Worm (Caenorhabditis elegans): ENCODE measurements around the gene F11D11.22.
"Not testable (repeated sequence)": the region's sequence is repeated elsewhere in the genome, so short reads cannot be mapped to it uniquely, and the experiment has no call there.

The F11D11.22 gene

DNA sequence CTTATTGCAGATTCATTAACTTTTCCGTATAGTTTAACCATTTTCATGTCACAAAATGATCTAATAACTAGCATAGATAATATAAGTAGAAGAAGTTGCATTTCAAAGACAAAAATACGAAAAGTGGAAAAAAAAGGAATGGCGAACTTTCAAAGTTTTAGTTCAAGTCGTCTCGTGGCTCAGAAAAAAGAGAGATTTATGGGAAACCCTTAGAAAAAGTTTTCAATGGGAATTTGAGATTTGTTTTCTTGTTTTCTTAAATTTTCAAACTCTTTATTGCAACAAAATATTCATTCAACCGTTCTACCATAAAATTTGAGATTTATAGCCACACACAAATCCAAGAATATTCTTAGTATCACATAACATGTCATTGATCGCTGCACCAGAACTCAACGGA is 20.0 kb upstream of the F11D11.22 start, which contains the start of gene clec-250:
clec-250 (minus strand) TSS at position 101 of the 400 bp plus-strand sequence.
- no peak for TF ChIP-seq ceh-30 (tag; optimal IDR thresholded peaks at IDR 0.05)
- no peak for TF ChIP-seq zip-5 (tag; optimal IDR thresholded peaks at IDR 0.05)
- no peak for TF ChIP-seq fax-1 (tag; optimal IDR thresholded peaks at IDR 0.05)
- TF ChIP-seq elt-2 (tag; optimal IDR thresholded peaks at IDR 0.05), result no peak
- no peak for TF ChIP-seq odd-2 (tag; optimal IDR thresholded peaks at IDR 0.05)
- no peak for TF ChIP-seq ceh-45 (GFP tag; IDR thresholded peaks at IDR 0.05)

DNA sequence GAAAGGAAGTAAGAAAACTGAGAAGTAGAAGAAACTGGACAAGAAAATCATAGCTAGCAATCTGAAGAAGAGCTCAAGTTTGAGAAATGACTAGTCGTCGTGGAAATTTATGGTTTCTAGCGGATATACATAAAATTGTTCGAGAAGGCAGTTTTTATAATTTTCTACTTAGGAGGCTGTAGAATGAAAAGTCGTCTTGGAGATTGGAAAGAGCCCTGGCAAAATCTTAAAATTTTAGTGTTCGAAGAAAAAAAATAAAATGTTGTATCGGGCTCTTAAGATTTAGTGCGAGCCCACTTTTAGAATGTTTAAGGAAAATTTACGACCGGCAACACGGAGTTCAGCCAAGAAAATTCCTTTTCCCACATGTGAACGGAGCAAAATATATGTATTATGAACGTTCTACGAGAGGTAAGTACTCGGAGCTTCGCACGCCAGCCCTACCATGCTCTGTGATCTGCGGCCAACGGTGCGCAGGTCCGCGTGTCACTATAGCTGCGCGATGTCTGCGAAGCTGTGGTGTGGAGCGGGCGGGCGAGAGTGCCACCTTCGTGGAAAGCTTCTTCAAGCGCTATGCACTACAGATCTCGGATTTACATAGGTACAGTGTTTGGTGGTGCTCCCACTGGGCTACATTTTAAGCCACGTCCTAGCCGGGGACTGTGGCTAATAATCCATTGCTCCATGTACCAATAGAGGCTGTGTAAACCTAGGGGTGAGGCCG is 15.0 kb upstream of the F11D11.22 start, which contains the start of gene clec-251:
clec-251 (minus strand) TSS at position 51 of the 724 bp plus-strand sequence.
- TF ChIP-seq fkh-10 (GFP tag; optimal IDR thresholded peaks at IDR 0.05), result no peak
- TF ChIP-seq unc-86 (tag; optimal IDR thresholded peaks at IDR 0.05), result no peak
- no peak for TF ChIP-seq hlh-30 (tag; optimal IDR thresholded peaks at IDR 0.05; ENCODE audit: insufficient read depth)
- TF ChIP-seq C08G9.2 (tag; optimal IDR thresholded peaks at IDR 0.05), result no peak

ce11 chrV:18748726-18749125 is 13.4 kb upstream of the F11D11.22 start, which contains the start of gene clec-252:
Gene clec-252, minus strand, starts transcription at chrV:18748826.
- no peak for TF ChIP-seq pha-4 (tag; optimal IDR thresholded peaks at IDR 0.05)
- TF ChIP-seq hlh-8 (tag; optimal IDR thresholded peaks at IDR 0.05), result no peak
- TF ChIP-seq ceh-19 (GFP tag; optimal IDR thresholded peaks at IDR 0.05), result no peak
- no peak for TF ChIP-seq syd-9 (tag; optimal IDR thresholded peaks at IDR 0.05)
- TF ChIP-seq ceh-6 (GFP tag; optimal IDR thresholded peaks at IDR 0.05), result no peak
- no peak for TF ChIP-seq ceh-18 (tag; optimal IDR thresholded peaks at IDR 0.05)
- TF ChIP-seq sox-4 (tag; optimal IDR thresholded peaks at IDR 0.05), result no peak
- TF ChIP-seq fkh-6 (tag; optimal IDR thresholded peaks at IDR 0.05), result no peak
- TF ChIP-seq hlh-30 (tag; optimal IDR thresholded peaks at IDR 0.05; ENCODE audit: insufficient read depth), result no peak
- TF ChIP-seq dve-1 (tag; optimal IDR thresholded peaks at IDR 0.05), result no peak

ce11 chrV:18750445-18750844 is 11.7 kb upstream of the F11D11.22 start, which contains the start of the genes F11D11.21 and F11D11.12:
Gene F11D11.21, minus strand, starts transcription at chrV:18750545.
Gene F11D11.12, minus strand, starts transcription at chrV:18750682.
- TF ChIP-seq madf-2 (tag; optimal IDR thresholded peaks at IDR 0.05), result no peak
- no peak for TF ChIP-seq ceh-18 (tag; optimal IDR thresholded peaks at IDR 0.05)
- TF ChIP-seq unc-3 (GFP tag; conservative IDR thresholded peaks at IDR 0.05), result no peak
- no peak for TF ChIP-seq unc-3 (tag; optimal IDR thresholded peaks at IDR 0.05)
- no peak for TF ChIP-seq F13H6.1 (tag; optimal IDR thresholded peaks at IDR 0.05)
- no peak for TF ChIP-seq pat-9 (tag; optimal IDR thresholded peaks at IDR 0.05)
- TF ChIP-seq hlh-13 (GFP tag; optimal IDR thresholded peaks at IDR 0.05), result no peak
- no peak for TF ChIP-seq ceh-24 (tag; optimal IDR thresholded peaks at IDR 0.05)
- TF ChIP-seq sox-4 (tag; optimal IDR thresholded peaks at IDR 0.05), result no peak
- TF ChIP-seq T23F11.4 (GFP tag; optimal IDR thresholded peaks at IDR 0.05), result no peak
- TF ChIP-seq Y22D7AL.16 (tag; optimal IDR thresholded peaks at IDR 0.05), result no peak
- TF ChIP-seq nhr-232 (tag; optimal IDR thresholded peaks at IDR 0.05), result no peak

DNA sequence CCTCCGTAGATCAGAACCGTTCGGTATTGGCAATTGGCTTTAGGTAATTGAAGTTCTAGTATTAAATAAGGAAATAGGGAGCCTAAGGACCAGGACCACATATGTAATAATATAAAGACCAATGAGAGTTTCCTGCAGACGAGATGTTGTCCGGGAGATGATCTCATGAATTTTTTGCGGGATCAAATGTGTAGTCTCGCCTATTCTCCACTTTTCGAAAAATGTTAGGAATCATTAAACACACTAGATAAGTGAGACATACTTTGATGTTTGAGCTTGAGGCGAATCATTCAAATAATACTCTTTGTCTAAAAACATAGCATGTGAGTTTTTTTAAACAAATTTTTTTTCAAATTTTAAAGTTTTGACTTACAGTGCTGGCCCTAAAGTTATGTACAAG is 9.1 kb upstream of the F11D11.22 start, which contains the start of gene F11D11.6:
F11D11.6 (minus strand) TSS at position 101 of the 400 bp plus-strand sequence.
- TF ChIP-seq ztf-16 (tag; optimal IDR thresholded peaks at IDR 0.05) (no peak), fkh-10 (GFP tag; optimal IDR thresholded peaks at IDR 0.05) (no peak), hlh-30 (tag; optimal IDR thresholded peaks at IDR 0.05; ENCODE audit: insufficient read depth) (no peak), dve-1 (tag; optimal IDR thresholded peaks at IDR 0.05) (no peak), unc-42 (tag; optimal IDR thresholded peaks at IDR 0.05) (no peak)

DNA sequence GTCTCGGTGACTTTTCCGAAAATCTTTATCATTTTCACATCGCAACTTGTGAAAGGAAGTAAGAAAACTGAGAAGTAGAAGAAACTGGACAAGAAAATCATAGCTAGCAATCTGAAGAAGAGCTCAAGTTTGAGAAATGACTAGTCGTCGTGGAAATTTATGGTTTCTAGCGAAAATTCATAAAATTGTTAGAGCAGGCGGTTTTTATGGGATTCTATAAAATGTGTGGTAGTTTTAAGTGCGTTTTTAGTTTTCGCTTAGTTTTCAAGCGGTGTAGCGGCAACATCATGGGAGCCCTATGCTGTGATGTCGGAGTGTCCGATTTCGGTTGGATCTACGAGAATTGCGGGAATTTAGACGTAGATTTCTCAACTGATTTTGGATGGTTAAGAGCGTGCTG is 7.8 kb upstream of the F11D11.22 start, which contains the start of gene clec-254:
clec-254 (minus strand) TSS at position 101 of the 400 bp plus-strand sequence.
- TF ChIP-seq ahr-1, ceh-2, ceh-30 (tag; optimal IDR thresholded peaks at IDR 0.05): not testable (repeated sequence)

Measured in whole organism, late embryonic.